Worm (Caenorhabditis elegans): Measurements from ENCODE around the gene K03H6.5.

Gene K03H6.5

ce11 chrIV:1547129-1547528 lies 10.9 kb upstream of the K03H6.5 start:
- TF ChIP-seq lin-14 (GFP tag; optimal IDR thresholded peaks at IDR 0.05) (peak; percentile 66), efl-1 (optimal IDR thresholded peaks at IDR 0.05) (no peak), efl-1 (GFP tag; optimal IDR thresholded peaks at IDR 0.05 in 1 of 2) (peak in 1 of 2 experiments; percentile 85), lin-13 (GFP tag; optimal IDR thresholded peaks at IDR 0.05) (no peak), blmp-1 (tag; optimal IDR thresholded peaks at IDR 0.05) (peak; percentile 80), nhr-85 (tag) (peak; percentile 73), rnt-1 (tag; optimal IDR thresholded peaks at IDR 0.05) (peak; percentile 13), lsy-2 (tag; optimal IDR thresholded peaks at IDR 0.05) (peak in 1 of 2 experiments; percentile 6), mdl-1 (tag; optimal IDR thresholded peaks at IDR 0.05) (no peak)

- TF ChIP-seq unc-86 (tag; optimal IDR thresholded peaks at IDR 0.05), result no peak
- no peak for TF ChIP-seq ama-1 (optimal IDR thresholded peaks at IDR 0.05)
- TF ChIP-seq zip-4 (GFP tag; optimal IDR thresholded peaks at IDR 0.05), result no peak
- TF ChIP-seq lir-3 (tag; optimal IDR thresholded peaks at IDR 0.05; ENCODE audit: poor library complexity), result no peak
- TF ChIP-seq elt-3 (tag; optimal IDR thresholded peaks at IDR 0.05), result no peak
- no peak for TF ChIP-seq rnt-1 (tag; optimal IDR thresholded peaks at IDR 0.05)
- no peak for TF ChIP-seq nhr-237 (tag; optimal IDR thresholded peaks at IDR 0.05)
- no peak for TF ChIP-seq unc-130 (tag; optimal IDR thresholded peaks at IDR 0.05)
- TF ChIP-seq nhr-12 (tag; optimal IDR thresholded peaks at IDR 0.05), result no peak
- no peak for TF ChIP-seq isw-1 (GFP tag; IDR thresholded peaks at IDR 0.05)
- no peak for TF ChIP-seq swsn-7 (tag; optimal IDR thresholded peaks at IDR 0.05)
Observed at ce11 chrIV:1523418-1523817, 12.8 kb downstream of the K03H6.5 start, which contains the start of gene K03H6.1. K03H6.1 (plus strand) TSS chrIV:1523718.

- TF ChIP-seq efl-1 (optimal IDR thresholded peaks at IDR 0.05) (no peak), efl-1 (GFP tag; optimal IDR thresholded peaks at IDR 0.05 in 1 of 2) (peak in 1 of 2 experiments; percentile 87), nhr-47 (tag; optimal IDR thresholded peaks at IDR 0.05) (no peak), aha-1 (tag; optimal IDR thresholded peaks at IDR 0.05) (no peak), ets-5 (GFP tag; IDR thresholded peaks at IDR 0.05) (no peak), ceh-8 (GFP tag; optimal IDR thresholded peaks at IDR 0.05) (peak; percentile 71)
Observed at ce11 chrIV:1522358-1522757, 13.9 kb downstream of the K03H6.5 start.

ce11 chrIV:1521224-1521623 lies 15.0 kb downstream of the K03H6.5 start, which contains the start of gene K03H6.4:
K03H6.4 (minus strand) TSS chrIV:1521324.
- TF ChIP-seq nhr-20 (tag; optimal IDR thresholded peaks at IDR 0.05) (no peak), ceh-8 (GFP tag; optimal IDR thresholded peaks at IDR 0.05) (peak; percentile 39)

- TF ChIP-seq nhr-84 (tag; optimal IDR thresholded peaks at IDR 0.05), result no peak
- no peak for TF ChIP-seq grh-1 (GFP tag; IDR thresholded peaks at IDR 0.05)
- no peak for TF ChIP-seq fkh-8 (tag; optimal IDR thresholded peaks at IDR 0.05)
- no peak for TF ChIP-seq mab-9 (GFP tag; IDR thresholded peaks at IDR 0.05)
- TF ChIP-seq C34B4.2 (tag; optimal IDR thresholded peaks at IDR 0.05), result no peak
- no peak for TF ChIP-seq dsc-1 (tag; optimal IDR thresholded peaks at IDR 0.05)
- TF ChIP-seq C04F5.9 (tag; optimal IDR thresholded peaks at IDR 0.05), result no peak
- no peak for TF ChIP-seq ztf-4 (tag; optimal IDR thresholded peaks at IDR 0.05)
Observed at ce11 chrIV:1516527-1516926, 19.7 kb downstream of the K03H6.5 start, which contains the start of gene clec-172. clec-172 (minus strand) TSS chrIV:1516627.

- TF ChIP-seq jun-1 (tag; optimal IDR thresholded peaks at IDR 0.05), result no peak
- TF ChIP-seq dpl-1 (GFP tag; optimal IDR thresholded peaks at IDR 0.05), result no peak
- no peak for TF ChIP-seq swsn-7 (tag; optimal IDR thresholded peaks at IDR 0.05)
- TF ChIP-seq ceh-8 (GFP tag; optimal IDR thresholded peaks at IDR 0.05), result no peak
- TF ChIP-seq unc-86 (tag; optimal IDR thresholded peaks at IDR 0.05), result no peak
- TF ChIP-seq pax-3 (tag; optimal IDR thresholded peaks at IDR 0.05), result no peak
- no peak for TF ChIP-seq ces-1 (GFP tag; optimal IDR thresholded peaks at IDR 0.05)
Observed at ce11 chrIV:1515891-1516290, 20.3 kb downstream of the K03H6.5 start.

Measured in whole organism, L1 larva.